Fruit fly (Drosophila melanogaster): ENCODE data around the gene CG31730.
A peak's percentile ranks its signal among the peaks of the same experiment; 100 is the strongest.

Gene CG31730

dm6 chr2L:13219281-13220092 lies 40.1 kb downstream of the CG31730 start, which contains the start of the genes CG9426 and mRF1:
CG9426 (minus strand) TSS chr2L:13219923.
mRF1 (plus strand) TSS chr2L:13219979.
- TF ChIP-seq Blimp-1 (GFP tag; optimal IDR thresholded peaks at IDR 0.05) = no peak
- TF ChIP-seq CG31627 (GFP tag; optimal IDR thresholded peaks at IDR 0.05) = peak; percentile 13
- TF ChIP-seq OdsH (GFP tag; optimal IDR thresholded peaks at IDR 0.05) = no peak
- no peak for TF ChIP-seq ss (GFP tag; optimal IDR thresholded peaks at IDR 0.05)
- no peak for TF ChIP-seq Hr4 (GFP tag; optimal IDR thresholded peaks at IDR 0.05)
- TF ChIP-seq topi (GFP tag; optimal IDR thresholded peaks at IDR 0.05) = peak; percentile 46
- peak; percentile 6 for TF ChIP-seq lz (GFP tag; optimal IDR thresholded peaks at IDR 0.05)
- TF ChIP-seq eg (GFP tag; IDR thresholded peaks at IDR 0.05) = no peak
- TF ChIP-seq Eip78C (GFP tag) = peak; percentile 36
- TF ChIP-seq CG1621 (tag; optimal IDR thresholded peaks at IDR 0.05) = no peak
- no peak for TF ChIP-seq pdm3 (GFP tag; optimal IDR thresholded peaks at IDR 0.05)
- TF ChIP-seq Hr38 (GFP tag; optimal IDR thresholded peaks at IDR 0.05) = no peak
- TF ChIP-seq svp (GFP tag) = peak; percentile 80
- no peak for TF ChIP-seq fd59A (GFP tag; optimal IDR thresholded peaks at IDR 0.05)
- TF ChIP-seq Eip75B (GFP tag; optimal IDR thresholded peaks at IDR 0.05) = no peak
- TF ChIP-seq salr (GFP tag; optimal IDR thresholded peaks at IDR 0.05) = no peak
- no peak for TF ChIP-seq Ets96B (tag; optimal IDR thresholded peaks at IDR 0.05)
- TF ChIP-seq dsx (GFP tag; optimal IDR thresholded peaks at IDR 0.05; ENCODE audit: poor library complexity, severe bottlenecking) = no peak
- no peak for TF ChIP-seq CG10631 (GFP tag; optimal IDR thresholded peaks at IDR 0.05)
- no peak for TF ChIP-seq dac (GFP tag; optimal IDR thresholded peaks at IDR 0.05)
- TF ChIP-seq spab (GFP tag; optimal IDR thresholded peaks at IDR 0.05) = no peak
- no peak for TF ChIP-seq CG11762 (GFP tag; optimal IDR thresholded peaks at IDR 0.05; ENCODE audit: insufficient read depth)
- TF ChIP-seq acj6 (GFP tag; optimal IDR thresholded peaks at IDR 0.05) = no peak
- peak; percentile 85 for TF ChIP-seq fkh (GFP tag; optimal IDR thresholded peaks at IDR 0.05)
- no peak for TF ChIP-seq CG3919 (GFP tag; optimal IDR thresholded peaks at IDR 0.05)
- TF ChIP-seq CG11902 (GFP tag; optimal IDR thresholded peaks at IDR 0.05) = no peak
- no peak for TF ChIP-seq net (GFP tag; optimal IDR thresholded peaks at IDR 0.05)
- no peak for TF ChIP-seq Eip93F (GFP tag; optimal IDR thresholded peaks at IDR 0.05)
- no peak for TF ChIP-seq CG6792 (GFP tag; optimal IDR thresholded peaks at IDR 0.05)
- TF ChIP-seq CG3032 (tag; optimal IDR thresholded peaks at IDR 0.05) = peak; percentile 21
- TF ChIP-seq CG8632 (GFP tag; optimal IDR thresholded peaks at IDR 0.05) = no peak
- no peak for TF ChIP-seq CG4318 (GFP tag; optimal IDR thresholded peaks at IDR 0.05)
- no peak for TF ChIP-seq Hr39 (GFP tag; optimal IDR thresholded peaks at IDR 0.05)
- no peak for TF ChIP-seq CG7368 (GFP tag; optimal IDR thresholded peaks at IDR 0.05)
- TF ChIP-seq CG6276 (GFP tag; optimal IDR thresholded peaks at IDR 0.05) = no peak
- peak; percentile 47 for TF ChIP-seq esn (GFP tag; optimal IDR thresholded peaks at IDR 0.05)
- peak; percentile 65 for TF ChIP-seq Sox14 (GFP tag; optimal IDR thresholded peaks at IDR 0.05)
- TF ChIP-seq CG6808 (GFP tag; optimal IDR thresholded peaks at IDR 0.05) = no peak

- peak; percentile 29; the same call in 1 of the 2 replicates for TF ChIP-seq CG15336 (GFP tag; IDR thresholded peaks at IDR 0.05)
- peak; percentile 78 for TF ChIP-seq Eip78C (GFP tag)
- peak; percentile 92 for TF ChIP-seq svp (GFP tag)
- peak; percentile 11 for TF ChIP-seq lz (GFP tag; optimal IDR thresholded peaks at IDR 0.05)
- peak; percentile 9 for TF ChIP-seq CG3032 (tag; optimal IDR thresholded peaks at IDR 0.05)
- TF ChIP-seq cyc (GFP tag; optimal IDR thresholded peaks at IDR 0.05) = peak; percentile 49
- peak; percentile 34 for TF ChIP-seq fkh (GFP tag; optimal IDR thresholded peaks at IDR 0.05)
- peak; percentile 45 for TF ChIP-seq topi (GFP tag; optimal IDR thresholded peaks at IDR 0.05)
- peak; percentile 58 for TF ChIP-seq esn (GFP tag; optimal IDR thresholded peaks at IDR 0.05)
These were observed 43.9 kb downstream of the CG31730 start for dm6 chr2L:13215640-13216129.
